Fruit fly (Drosophila melanogaster) whole organism, embryonic: ENCODE data around the gene Gale.

Experiments used
- B-H1 ChIP-seq: fragments of 200-800 bp; sonication (Bioruptor generic); IDR thresholded peaks from 3 replicates; pipeline ENCODE4 v1.3.6; 2022; ENCODE audit warnings: missing biosample characterization, missing genetic modification characterization
- Bgb ChIP-seq: fragments of 200-800 bp; sonication (Bioruptor generic); IDR thresholded peaks from 2 replicates; pipeline ENCODE4 v1.3.6; 2022; ENCODE audit warnings: missing biosample characterization, missing genetic modification characterization; ENCODE audit not compliant: partially characterized antibody
- C15 ChIP-seq: fragments of 200-800 bp; sonication (Bioruptor generic); IDR thresholded peaks from 3 replicates; pipeline ENCODE4 v1.3.6; 2022; ENCODE audit warnings: missing biosample characterization, missing genetic modification characterization
- CG11456 ChIP-seq: fragments of 200-800 bp; sonication (Bioruptor generic); IDR thresholded peaks from 3 replicates; pipeline ENCODE4 v1.3.6; 2022; ENCODE audit warnings: missing biosample characterization, missing genetic modification characterization
- CG11723 ChIP-seq: fragments of 200-800 bp; sonication (Bioruptor generic); optimal IDR thresholded peaks from 2 replicates; lab custom pipeline; 2017; ENCODE audit warnings: missing biosample characterization, mild to moderate bottlenecking, missing genetic modification characterization
- CG12071 ChIP-seq: fragments of 200-800 bp; sonication (Bioruptor generic); optimal IDR thresholded peaks from 3 replicates; lab custom pipeline; 2018; ENCODE audit warnings: missing biosample characterization, mild to moderate bottlenecking, missing genetic modification characterization
- CG13123 ChIP-seq: fragments of 200-800 bp; sonication (Bioruptor generic); optimal IDR thresholded peaks from 2 replicates; lab custom pipeline; 2016; ENCODE audit warnings: missing biosample characterization, missing genetic modification characterization
- CG14050 ChIP-seq: fragments of 200-800 bp; sonication (Bioruptor generic); IDR thresholded peaks from 3 replicates; pipeline ENCODE4 v1.3.6; 2022; ENCODE audit warnings: missing biosample characterization, missing genetic modification characterization
- CG15479 ChIP-seq: fragments of 200-800 bp; sonication (Bioruptor generic); optimal IDR thresholded peaks from 3 replicates; lab custom pipeline; 2019; ENCODE audit warnings: missing biosample characterization, mild to moderate bottlenecking, missing genetic modification characterization, moderate library complexity
- CG1647 ChIP-seq: fragments of 200-800 bp; sonication (Bioruptor generic); optimal IDR thresholded peaks from 3 replicates; lab custom pipeline; 2016; ENCODE audit warnings: missing biosample characterization, missing genetic modification characterization
- CG18599 ChIP-seq: fragments of 200-800 bp; sonication (Bioruptor generic); optimal IDR thresholded peaks from 3 replicates; lab custom pipeline; 2017; ENCODE audit warnings: missing biosample characterization, missing genetic modification characterization, mild to moderate bottlenecking, moderate library complexity, missing genetic modification reagents
- CG18619 ChIP-seq: fragments of 200-800 bp; sonication (Bioruptor generic); optimal IDR thresholded peaks from 3 replicates; lab custom pipeline; 2017; ENCODE audit warnings: missing biosample characterization, mild to moderate bottlenecking, missing genetic modification characterization
- CG2116 ChIP-seq: fragments of 200-800 bp; sonication (Bioruptor generic); optimal IDR thresholded peaks from 3 replicates; lab custom pipeline; 2018; ENCODE audit warnings: missing biosample characterization, mild to moderate bottlenecking, missing genetic modification characterization
- CG30020 ChIP-seq: fragments of 200-800 bp; optimal IDR thresholded peaks from 2 replicates; lab custom pipeline; 2019; ENCODE audit warnings: missing biosample characterization, mild to moderate bottlenecking, missing genetic modification characterization, moderate library complexity
- CG3065 ChIP-seq: fragments of 200-800 bp; sonication (Bioruptor generic); optimal IDR thresholded peaks from 2 replicates; lab custom pipeline; 2016; ENCODE audit warnings: missing biosample characterization, missing genetic modification characterization
- CG31388 ChIP-seq: fragments of 200-800 bp; sonication (Bioruptor generic); optimal IDR thresholded peaks from 2 replicates; lab custom pipeline; 2016; ENCODE audit warnings: missing biosample characterization, missing genetic modification characterization
- CG32772 ChIP-seq: fragments of 200-800 bp; sonication (Bioruptor generic); IDR thresholded peaks from 2 replicates; pipeline ENCODE4 v1.3.6; 2022; ENCODE audit warnings: missing biosample characterization, missing genetic modification characterization
- CG6654 ChIP-seq: fragments of 200-800 bp; sonication (Bioruptor generic); optimal IDR thresholded peaks from 2 replicates; lab custom pipeline; 2017; ENCODE audit warnings: missing biosample characterization, mild to moderate bottlenecking, missing genetic modification characterization
- CG6791 ChIP-seq: fragments of 200-800 bp; sonication (Bioruptor generic); IDR thresholded peaks from 3 replicates; pipeline ENCODE4 v1.3.6; 2022; ENCODE audit warnings: missing biosample characterization, missing genetic modification characterization; ENCODE audit not compliant: partially characterized antibody
- CG8089 ChIP-seq: fragments of 200-800 bp; sonication (Bioruptor generic); optimal IDR thresholded peaks from 3 replicates; lab custom pipeline; 2016; ENCODE audit warnings: missing biosample characterization, missing genetic modification characterization
- D19A ChIP-seq: fragments of 200-800 bp; optimal IDR thresholded peaks from 3 replicates; lab custom pipeline; 2019; ENCODE audit warnings: missing biosample characterization, mild to moderate bottlenecking, missing genetic modification characterization, moderate library complexity
- Dbx ChIP-seq: fragments of 200-800 bp; sonication (Bioruptor generic); IDR thresholded peaks from 3 replicates; pipeline ENCODE4 v1.3.6; 2022; ENCODE audit warnings: missing biosample characterization, missing genetic modification characterization
- Doc2 ChIP-seq: fragments of 200-800 bp; sonication (Bioruptor generic); IDR thresholded peaks from 2 replicates; pipeline ENCODE4 v1.3.6; 2022; ENCODE audit warnings: missing biosample characterization, missing genetic modification characterization
- Dp ChIP-seq: fragments of 200-800 bp; sonication (Bioruptor generic); optimal IDR thresholded peaks from 2 replicates; lab custom pipeline; 2018; ENCODE audit warnings: missing biosample characterization, mild to moderate bottlenecking, missing genetic modification characterization, moderate library complexity
- HLH4C ChIP-seq: fragments of 200-800 bp; sonication (Bioruptor generic); IDR thresholded peaks from 3 replicates; pipeline ENCODE4 v1.3.6; 2022; ENCODE audit warnings: missing biosample characterization, missing genetic modification characterization; ENCODE audit not compliant: partially characterized antibody
- Jarid2 ChIP-seq: fragments of 200-800 bp; sonication (Bioruptor generic); optimal IDR thresholded peaks from 3 replicates; lab custom pipeline; 2017; ENCODE audit warnings: mild to moderate bottlenecking, missing biosample characterization, missing genetic modification reagents, missing genetic modification characterization
- Oaz ChIP-seq: fragments of 200-800 bp; sonication (Bioruptor generic); IDR thresholded peaks from 2 replicates; pipeline ENCODE4 v1.3.6; 2022; ENCODE audit warnings: missing biosample characterization, missing genetic modification characterization
- Rfx ChIP-seq: fragments of 200-800 bp; sonication (Bioruptor generic); IDR thresholded peaks from 2 replicates; pipeline ENCODE4 v1.3.6; 2022; ENCODE audit warnings: missing biosample characterization, missing genetic modification characterization
- Scr ChIP-seq: fragments of 200-800 bp; sonication (Bioruptor generic); IDR thresholded peaks from 2 replicates; pipeline ENCODE4 v1.3.6; 2022; ENCODE audit warnings: missing biosample characterization, missing genetic modification characterization; ENCODE audit not compliant: partially characterized antibody
- Taf1 ChIP-seq: fragments of 200-800 bp; sonication (Bioruptor generic); IDR thresholded peaks from 2 replicates; pipeline ENCODE4 v1.3.6; 2022; ENCODE audit warnings: missing biosample characterization, missing genetic modification characterization
- Trl ChIP-seq, 3 experiments: fragments of >200 bp in 2 of 3; fragments of 200-800 bp in 1 of 3; sonication (Bioruptor generic) in 1 of 3; optimal IDR thresholded peaks; 2 replicates in 1 of 3; 3 replicates in 2 of 3; lab custom pipeline; 2016 to 2017; ENCODE audit warnings: missing biosample characterization in 1 of 3, missing genetic modification characterization in 1 of 3
- chinmo ChIP-seq: fragments of 200-800 bp; sonication (Bioruptor generic); IDR thresholded peaks from 4 replicates; pipeline ENCODE4 v1.3.6; 2022; ENCODE audit warnings: missing biosample characterization, missing genetic modification characterization; ENCODE audit not compliant: partially characterized antibody
- crc ChIP-seq: fragments of 200-800 bp; sonication (Bioruptor generic); optimal IDR thresholded peaks from 2 replicates; lab custom pipeline; 2016; ENCODE audit warnings: missing biosample characterization, missing genetic modification characterization
- crol ChIP-seq: fragments of 200-800 bp; sonication (Bioruptor generic); IDR thresholded peaks from 2 replicates; pipeline ENCODE4 v1.3.6; 2022; ENCODE audit warnings: missing biosample characterization, missing genetic modification characterization
- dati ChIP-seq: fragments of 200-800 bp; sonication (Bioruptor generic); IDR thresholded peaks from 2 replicates; pipeline ENCODE4 v1.3.6; 2022; ENCODE audit warnings: missing biosample characterization, missing genetic modification characterization
- disco-r ChIP-seq: fragments of 200-800 bp; sonication (Bioruptor generic); optimal IDR thresholded peaks from 2 replicates; lab custom pipeline; 2016; ENCODE audit warnings: missing biosample characterization, missing genetic modification characterization
- dm ChIP-seq: fragments of 200-800 bp; sonication (Bioruptor generic); optimal IDR thresholded peaks from 3 replicates; lab custom pipeline; 2016; ENCODE audit warnings: missing biosample characterization, missing genetic modification characterization
- dysf ChIP-seq: fragments of 200-800 bp; sonication (Bioruptor generic); IDR thresholded peaks from 3 replicates; pipeline ENCODE4 v1.3.6; 2022; ENCODE audit warnings: missing biosample characterization, missing genetic modification characterization
- ems ChIP-seq: fragments of 200-800 bp; sonication (Bioruptor generic); optimal IDR thresholded peaks from 3 replicates; lab custom pipeline; 2016; ENCODE audit warnings: missing biosample characterization, missing genetic modification characterization
- fd102C ChIP-seq: fragments of 200-800 bp; sonication (Bioruptor generic); optimal IDR thresholded peaks from 2 replicates; lab custom pipeline; 2018; ENCODE audit warnings: missing biosample characterization, mild to moderate bottlenecking, missing genetic modification characterization, moderate library complexity
- grn ChIP-seq: fragments of 200-800 bp; sonication (Bioruptor generic); optimal IDR thresholded peaks from 3 replicates; lab custom pipeline; 2017; ENCODE audit warnings: missing biosample characterization, missing genetic modification characterization
- hth ChIP-seq: fragments of >200 bp; optimal IDR thresholded peaks from 2 replicates; lab custom pipeline; 2017; ENCODE audit warnings: inconsistent platforms
- nom ChIP-seq: fragments of 200-800 bp; sonication (Bioruptor generic); optimal IDR thresholded peaks from 2 replicates; lab custom pipeline; 2017; ENCODE audit warnings: missing biosample characterization, missing genetic modification characterization, mild to moderate bottlenecking, moderate library complexity, missing genetic modification reagents
- rib ChIP-seq: fragments of 200-800 bp; sonication (Bioruptor generic); IDR thresholded peaks from 2 replicates; pipeline ENCODE4 v1.3.6; 2022; ENCODE audit warnings: missing biosample characterization, missing genetic modification characterization
- salm ChIP-seq: fragments of 200-800 bp; sonication (Bioruptor generic); optimal IDR thresholded peaks from 2 replicates; lab custom pipeline; 2018; ENCODE audit warnings: missing biosample characterization, mild to moderate bottlenecking, missing genetic modification characterization
- sna ChIP-seq: fragments of 200-800 bp; sonication (Bioruptor generic); IDR thresholded peaks from 2 replicates; pipeline ENCODE4 v1.3.6; 2022; ENCODE audit warnings: missing biosample characterization, missing genetic modification characterization; ENCODE audit not compliant: partially characterized antibody
- sqz ChIP-seq: fragments of 200-800 bp; sonication (Bioruptor generic); optimal IDR thresholded peaks from 3 replicates; lab custom pipeline; 2018; ENCODE audit warnings: missing biosample characterization, mild to moderate bottlenecking, missing genetic modification characterization
- trh ChIP-seq: fragments of 200-800 bp; sonication (Bioruptor generic); optimal IDR thresholded peaks from 2 replicates; lab custom pipeline; 2016; ENCODE audit warnings: missing biosample characterization, missing genetic modification characterization
- vvl ChIP-seq: fragments of 200-800 bp; sonication (Bioruptor generic); IDR thresholded peaks from 2 replicates; pipeline ENCODE4 v1.3.6; 2022; ENCODE audit warnings: missing biosample characterization, missing genetic modification characterization
- z ChIP-seq: fragments of 200-800 bp; sonication (Bioruptor generic); IDR thresholded peaks from 3 replicates; pipeline ENCODE4 v1.3.6; 2022; ENCODE audit warnings: missing biosample characterization, missing genetic modification characterization
- zfh1 ChIP-seq: fragments of 200-800 bp; sonication (Bioruptor generic); IDR thresholded peaks from 3 replicates; pipeline ENCODE4 v1.3.6; 2022; ENCODE audit warnings: missing biosample characterization, missing genetic modification characterization

Gale gene

DNA sequence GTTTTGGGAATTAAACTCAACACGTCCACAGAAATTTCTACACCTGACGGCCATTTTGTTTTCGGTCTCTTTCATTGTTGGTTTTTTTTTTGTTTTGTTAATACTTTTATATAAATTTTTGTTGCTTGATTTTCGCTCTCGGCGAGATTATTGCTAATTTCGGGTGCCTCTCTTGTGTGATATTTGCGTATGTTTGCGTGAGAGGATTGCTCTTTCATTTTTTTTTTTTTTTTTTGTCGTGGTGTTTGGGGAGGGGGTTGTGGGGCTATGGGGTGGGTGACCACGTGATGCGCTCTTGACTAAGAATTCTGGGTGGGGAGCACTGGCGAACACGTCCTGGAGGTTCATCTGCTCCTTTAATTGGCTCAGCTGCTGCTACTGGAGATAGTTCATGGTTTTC is 22.5 kb upstream of the Gale start (continued):
- TF ChIP-seq CG15479 (no peak), Dp (GFP tag; lab: Kevin White, UChicago) (no peak), dm (GFP tag; lab: Kevin White, UChicago) (no peak), CG1647 (GFP tag; lab: Kevin White, UChicago) (no peak), rib (GFP tag; lab: Robert Waterston, UW) (peak; percentile 66), Taf1 (GFP tag; lab: Robert Waterston, UW) (no peak), D19A (no peak), hth (lab: Kevin White, UChicago) (no peak), CG12071 (GFP tag; lab: Kevin White, UChicago) (no peak), C15 (GFP tag; lab: Robert Waterston, UW) (no peak), CG11723 (GFP tag; lab: Kevin White, UChicago) (no peak), Doc2 (GFP tag; lab: Robert Waterston, UW) (no peak), chinmo (GFP tag; lab: Robert Waterston, UW) (peak; percentile 67; the same call in 1 of the 4 replicates), salm (no peak), z (GFP tag; lab: Robert Waterston, UW) (no peak), CG2116 (no peak), grn (GFP tag; lab: Kevin White, UChicago) (no peak), disco-r (GFP tag; lab: Kevin White, UChicago) (no peak), CG6791 (no peak), CG11456 (no peak), CG18619 (GFP tag; lab: Kevin White, UChicago) (no peak), sqz (GFP tag; lab: Kevin White, UChicago) (peak; percentile 15), ems (no peak), CG6654 (no peak), B-H1 (GFP tag; lab: Robert Waterston, UW) (no peak), CG30020 (tag; lab: Kevin White, UChicago) (no peak), CG3065 (GFP tag; lab: Kevin White, UChicago) (no peak), trh (no peak), HLH4C (no peak), CG31388 (GFP tag; lab: Kevin White, UChicago) (no peak), dati (GFP tag; lab: Robert Waterston, UW) (peak; percentile 18; the same call in 1 of the 2 replicates), Jarid2 (GFP tag; lab: Kevin White, UChicago) (no peak), crol (GFP tag; lab: Robert Waterston, UW) (peak; percentile 76), vvl (GFP tag; lab: Robert Waterston, UW) (0 out of 2 replicates have a peak, but pooled peaks have one; percentile 38), CG14050 (GFP tag; lab: Robert Waterston, UW) (no peak), Oaz (no peak), Rfx (no peak), Dbx (GFP tag; lab: Robert Waterston, UW) (peak; percentile 54; the same call in 1 of the 3 replicates), CG32772 (GFP tag; lab: Robert Waterston, UW) (peak; percentile 56; the same call in 1 of the 2 replicates), CG13123 (GFP tag; lab: Kevin White, UChicago) (no peak), dysf (no peak), nom (GFP tag; lab: Kevin White, UChicago) (no peak), zfh1 (GFP tag; lab: Robert Waterston, UW) (peak; percentile 13; the same call in 1 of the 3 replicates), fd102C (no peak), Trl (optimal IDR thresholded peaks at IDR 0.05; lab: Kevin White, UChicago) (peak in 1 of 2 experiments; percentile 78), Trl (GFP tag; optimal IDR thresholded peaks at IDR 0.05; lab: Kevin White, UChicago) (no peak), sna (no peak), CG8089 (GFP tag; lab: Kevin White, UChicago) (no peak), crc (GFP tag; lab: Kevin White, UChicago) (no peak), Scr (GFP tag; lab: Robert Waterston, UW) (no peak), CG18599 (GFP tag; lab: Kevin White, UChicago) (no peak), Bgb (GFP tag; lab: Robert Waterston, UW) (peak; percentile 29; the same call in 1 of the 2 replicates)
